Fruit fly (Drosophila melanogaster) whole organism, embryonic: ENCODE data around the gene Tpr2.

Source experiments
- Atf6 ChIP-seq: fragments of 200-800 bp; sonication (Bioruptor generic); IDR thresholded peaks from 2 replicates; pipeline ENCODE4 v1.3.6; 2022; ENCODE audit warnings: missing biosample characterization, missing genetic modification characterization
- Bdp1 ChIP-seq: fragments of 200-800 bp; sonication (Bioruptor generic); optimal IDR thresholded peaks from 3 replicates; lab custom pipeline; 2016; ENCODE audit warnings: missing biosample characterization, missing genetic modification characterization
- Blimp-1 ChIP-seq: fragments of 200-800 bp; sonication (Bioruptor generic); optimal IDR thresholded peaks from 3 replicates; lab custom pipeline; 2018; ENCODE audit warnings: missing biosample characterization, missing genetic modification characterization, mild to moderate bottlenecking, moderate library complexity, missing genetic modification reagents
- CG10321 ChIP-seq: fragments of 200-800 bp; sonication (Bioruptor generic); IDR thresholded peaks from 2 replicates; pipeline ENCODE4 v1.3.6; 2022; ENCODE audit warnings: missing biosample characterization, missing genetic modification characterization
- CG10959 ChIP-seq: fragments of 200-800 bp; sonication (Bioruptor generic); IDR thresholded peaks from 2 replicates; pipeline ENCODE4 v1.3.6; 2022; ENCODE audit warnings: missing biosample characterization, missing genetic modification characterization
- CG12104 ChIP-seq: fragments of 200-800 bp; sonication (Bioruptor generic); optimal IDR thresholded peaks from 3 replicates; lab custom pipeline; 2016; ENCODE audit warnings: missing biosample characterization, missing genetic modification characterization
- CG14050 ChIP-seq: fragments of 200-800 bp; sonication (Bioruptor generic); IDR thresholded peaks from 3 replicates; pipeline ENCODE4 v1.3.6; 2022; ENCODE audit warnings: missing biosample characterization, missing genetic modification characterization
- CG15269 ChIP-seq: fragments of 200-800 bp; sonication (Bioruptor generic); optimal IDR thresholded peaks from 2 replicates; lab custom pipeline; 2018; ENCODE audit warnings: missing biosample characterization, mild to moderate bottlenecking, missing genetic modification characterization, moderate library complexity
- CG16813 ChIP-seq: fragments of 200-800 bp; sonication (Bioruptor generic); IDR thresholded peaks from 3 replicates; pipeline ENCODE4 v1.3.6; 2022; ENCODE audit warnings: missing biosample characterization, missing genetic modification characterization; ENCODE audit not compliant: partially characterized antibody
- CG17568 ChIP-seq: fragments of 200-800 bp; sonication (Bioruptor generic); optimal IDR thresholded peaks from 2 replicates; lab custom pipeline; 2018; ENCODE audit warnings: missing biosample characterization, mild to moderate bottlenecking, missing genetic modification characterization, moderate library complexity
- CG30020 ChIP-seq: fragments of 200-800 bp; optimal IDR thresholded peaks from 2 replicates; lab custom pipeline; 2019; ENCODE audit warnings: missing biosample characterization, mild to moderate bottlenecking, missing genetic modification characterization, moderate library complexity
- CG3163 ChIP-seq: fragments of 200-800 bp; sonication (Bioruptor generic); optimal IDR thresholded peaks from 3 replicates; lab custom pipeline; 2016; ENCODE audit warnings: missing biosample characterization, missing genetic modification characterization
- CG32532 ChIP-seq: fragments of 200-800 bp; sonication (Bioruptor generic); IDR thresholded peaks from 2 replicates; pipeline ENCODE4 v1.3.6; 2022; ENCODE audit warnings: missing biosample characterization, missing genetic modification characterization
- CG4404 ChIP-seq: fragments of 200-800 bp; sonication (Bioruptor generic); IDR thresholded peaks from 2 replicates; pipeline ENCODE4 v1.3.6; 2022; ENCODE audit warnings: missing biosample characterization, missing genetic modification characterization
- CG6683 ChIP-seq: fragments of 200-800 bp; sonication (Bioruptor generic); optimal IDR thresholded peaks from 2 replicates; lab custom pipeline; 2017; ENCODE audit warnings: missing biosample characterization, mild to moderate bottlenecking, missing genetic modification characterization, missing genetic modification reagents
- CG7745 ChIP-seq: fragments of 200-800 bp; sonication (Bioruptor generic); optimal IDR thresholded peaks from 2 replicates; lab custom pipeline; 2018; ENCODE audit warnings: missing biosample characterization, mild to moderate bottlenecking, missing genetic modification characterization, moderate library complexity
- CG7987 ChIP-seq: fragments of 200-800 bp; sonication (Bioruptor generic); optimal IDR thresholded peaks from 2 replicates; lab custom pipeline; 2018; ENCODE audit warnings: missing biosample characterization, mild to moderate bottlenecking, missing genetic modification characterization, moderate library complexity
- CG8388 ChIP-seq: fragments of 200-800 bp; sonication (Bioruptor generic); optimal IDR thresholded peaks from 2 replicates; lab custom pipeline; 2019; ENCODE audit warnings: missing biosample characterization, mild to moderate bottlenecking, missing genetic modification characterization, moderate library complexity
- CG9727 ChIP-seq: fragments of 200-800 bp; sonication (Bioruptor generic); optimal IDR thresholded peaks from 3 replicates; lab custom pipeline; 2017; ENCODE audit warnings: missing biosample characterization, mild to moderate bottlenecking, missing genetic modification characterization
- CG9797 ChIP-seq: fragments of 200-800 bp; sonication (Bioruptor generic); optimal IDR thresholded peaks from 3 replicates; lab custom pipeline; 2018; ENCODE audit warnings: missing biosample characterization, mild to moderate bottlenecking, missing genetic modification characterization
- CG9817 ChIP-seq: fragments of 200-800 bp; sonication (Bioruptor generic); optimal IDR thresholded peaks from 2 replicates; lab custom pipeline; 2018; ENCODE audit warnings: missing biosample characterization, mild to moderate bottlenecking, missing genetic modification characterization, moderate library complexity
- Dip2 ChIP-seq: fragments of 200-800 bp; sonication (Bioruptor generic); IDR thresholded peaks from 2 replicates; pipeline ENCODE4 v1.3.6; 2022; ENCODE audit warnings: missing biosample characterization, missing genetic modification characterization
- Dp ChIP-seq: fragments of 200-800 bp; sonication (Bioruptor generic); optimal IDR thresholded peaks from 2 replicates; lab custom pipeline; 2018; ENCODE audit warnings: missing biosample characterization, mild to moderate bottlenecking, missing genetic modification characterization, moderate library complexity
- HHEX ChIP-seq: fragments of 200-800 bp; sonication (Bioruptor generic); optimal IDR thresholded peaks from 3 replicates; lab custom pipeline; 2017; ENCODE audit warnings: missing biosample characterization, mild to moderate bottlenecking, missing genetic modification characterization, missing genetic modification reagents
- Hmx ChIP-seq: fragments of 200-800 bp; sonication (Bioruptor generic); optimal IDR thresholded peaks from 2 replicates; lab custom pipeline; 2016; ENCODE audit warnings: missing biosample characterization, missing genetic modification characterization
- Jarid2 ChIP-seq: fragments of 200-800 bp; sonication (Bioruptor generic); optimal IDR thresholded peaks from 3 replicates; lab custom pipeline; 2017; ENCODE audit warnings: mild to moderate bottlenecking, missing biosample characterization, missing genetic modification reagents, missing genetic modification characterization
- Max ChIP-seq: fragments of 200-800 bp; sonication (Bioruptor generic); optimal IDR thresholded peaks from 2 replicates; lab custom pipeline; 2016; ENCODE audit warnings: missing biosample characterization, mild to moderate bottlenecking, missing genetic modification characterization
- NK7.1 ChIP-seq: fragments of 200-800 bp; sonication (Bioruptor generic); optimal IDR thresholded peaks from 3 replicates; lab custom pipeline; 2016; ENCODE audit warnings: missing biosample characterization, missing genetic modification characterization
- Neu2 ChIP-seq: fragments of 200-800 bp; sonication (Bioruptor generic); optimal IDR thresholded peaks from 3 replicates; lab custom pipeline; 2016; ENCODE audit warnings: missing biosample characterization, missing genetic modification characterization, borderline replicate concordance
- Sry-δ ChIP-seq: fragments of 200-800 bp; sonication (Bioruptor generic); optimal IDR thresholded peaks from 2 replicates; lab custom pipeline; 2016; ENCODE audit warnings: missing biosample characterization, missing genetic modification characterization
- TFAM ChIP-seq: fragments of 200-800 bp; sonication (Bioruptor generic); optimal IDR thresholded peaks from 2 replicates; lab custom pipeline; 2017; ENCODE audit warnings: missing biosample characterization, missing genetic modification characterization, inconsistent platforms
- Tbp ChIP-seq: fragments of >200 bp; optimal IDR thresholded peaks from 2 replicates; lab custom pipeline; 2018; ENCODE audit warnings: missing biosample characterization, missing genetic modification characterization
- Trl ChIP-seq, 3 experiments: fragments of >200 bp in 2 of 3; fragments of 200-800 bp in 1 of 3; sonication (Bioruptor generic) in 1 of 3; optimal IDR thresholded peaks; 2 replicates in 1 of 3; 3 replicates in 2 of 3; lab custom pipeline; 2016 to 2017; ENCODE audit warnings: missing biosample characterization in 1 of 3, missing genetic modification characterization in 1 of 3
- Xbp1 ChIP-seq: fragments of 200-800 bp; sonication (Bioruptor generic); optimal IDR thresholded peaks from 3 replicates; lab custom pipeline; 2016; ENCODE audit warnings: missing biosample characterization, mild to moderate bottlenecking, missing genetic modification characterization
- bowl ChIP-seq: fragments of 200-800 bp; sonication (Bioruptor generic); IDR thresholded peaks from 2 replicates; pipeline ENCODE4 v1.3.6; 2022; ENCODE audit warnings: missing biosample characterization, missing genetic modification characterization
- caup ChIP-seq: fragments of 200-800 bp; sonication (Bioruptor generic); optimal IDR thresholded peaks from 3 replicates; lab custom pipeline; 2017; ENCODE audit warnings: missing biosample characterization, mild to moderate bottlenecking, missing genetic modification characterization, moderate library complexity; ENCODE audit not compliant: severe bottlenecking
- chm ChIP-seq: fragments of 200-800 bp; sonication (Bioruptor generic); IDR thresholded peaks from 2 replicates; pipeline ENCODE4 v1.3.6; 2022; ENCODE audit warnings: missing biosample characterization, missing genetic modification characterization
- ci ChIP-seq: fragments of 200-800 bp; sonication (Bioruptor generic); IDR thresholded peaks from 3 replicates; pipeline ENCODE4 v1.3.6; 2022; ENCODE audit warnings: missing biosample characterization, missing genetic modification characterization
- cwo ChIP-seq: fragments of 200-800 bp; sonication (Bioruptor generic); optimal IDR thresholded peaks from 3 replicates; lab custom pipeline; 2017; ENCODE audit warnings: missing biosample characterization, missing genetic modification characterization, mild to moderate bottlenecking, moderate library complexity, missing genetic modification reagents
- da ChIP-seq: fragments of 200-800 bp; sonication (Bioruptor generic); optimal IDR thresholded peaks from 2 replicates; lab custom pipeline; 2016; ENCODE audit warnings: missing biosample characterization, missing genetic modification characterization
- dm ChIP-seq: fragments of 200-800 bp; sonication (Bioruptor generic); optimal IDR thresholded peaks from 3 replicates; lab custom pipeline; 2016; ENCODE audit warnings: missing biosample characterization, missing genetic modification characterization
- gsb ChIP-seq: fragments of 200-800 bp; sonication (Bioruptor generic); IDR thresholded peaks from 2 replicates; pipeline ENCODE4 v1.3.6; 2022; ENCODE audit warnings: missing biosample characterization, missing genetic modification characterization
- hb ChIP-seq: fragments of 200-800 bp; sonication (Bioruptor generic); IDR thresholded peaks from 3 replicates; pipeline ENCODE4 v1.3.6; 2022; ENCODE audit warnings: missing biosample characterization, missing genetic modification characterization; ENCODE audit not compliant: partially characterized antibody
- hbn ChIP-seq: fragments of 200-800 bp; sonication (Bioruptor generic); IDR thresholded peaks from 2 replicates; pipeline ENCODE4 v1.3.6; 2022; ENCODE audit warnings: missing biosample characterization, missing genetic modification characterization; ENCODE audit not compliant: partially characterized antibody
- tna ChIP-seq: fragments of 200-800 bp; sonication (Bioruptor generic); IDR thresholded peaks from 2 replicates; pipeline ENCODE4 v1.3.6; 2022; ENCODE audit warnings: missing biosample characterization, missing genetic modification characterization; ENCODE audit not compliant: partially characterized antibody
- toy ChIP-seq: fragments of 200-800 bp; sonication (Bioruptor generic); IDR thresholded peaks from 2 replicates; pipeline ENCODE4 v1.3.6; 2022; ENCODE audit warnings: missing biosample characterization, missing genetic modification characterization
- tup ChIP-seq: fragments of 200-800 bp; sonication (Bioruptor generic); optimal IDR thresholded peaks from 2 replicates; lab custom pipeline; 2016; ENCODE audit warnings: missing biosample characterization, mild to moderate bottlenecking, missing genetic modification characterization, moderate library complexity
- unpg ChIP-seq: fragments of 200-800 bp; sonication (Bioruptor generic); optimal IDR thresholded peaks from 3 replicates; lab custom pipeline; 2018; ENCODE audit warnings: missing biosample characterization, mild to moderate bottlenecking, missing genetic modification characterization, moderate library complexity
- wek ChIP-seq: fragments of 200-800 bp; sonication (Bioruptor generic); optimal IDR thresholded peaks from 3 replicates; lab custom pipeline; 2018; ENCODE audit warnings: missing biosample characterization, mild to moderate bottlenecking, missing genetic modification characterization, moderate library complexity

Tpr2 gene

dm6 chr2L:16548418-16549108 lies 57.2 kb downstream of the Tpr2 start (continued):
- no peak for TF ChIP-seq HHEX (GFP tag; lab: Kevin White, UChicago)
- TF ChIP-seq Atf6 (GFP tag; lab: Robert Waterston, UW), result peak; percentile 12; the same call in 1 of the 2 replicates
- TF ChIP-seq dm, result no peak
- TF ChIP-seq Sry-δ (GFP tag; lab: Kevin White, UChicago), result no peak
- TF ChIP-seq CG10321 (GFP tag; lab: Robert Waterston, UW), result no peak
- TF ChIP-seq Jarid2, result no peak
- no peak for TF ChIP-seq Neu2 (GFP tag; lab: Kevin White, UChicago)
- TF ChIP-seq wek (GFP tag; lab: Kevin White, UChicago), result no peak
- TF ChIP-seq CG9817, result no peak
- TF ChIP-seq CG6683 (GFP tag; lab: Kevin White, UChicago), result no peak
- TF ChIP-seq hbn (GFP tag; lab: Robert Waterston, UW), result no peak
- no peak for TF ChIP-seq Dp (GFP tag; lab: Kevin White, UChicago)
- TF ChIP-seq TFAM (GFP tag; lab: Kevin White, UChicago), result no peak
- no peak for TF ChIP-seq CG15269
- TF ChIP-seq CG8388, result peak; percentile 72
- TF ChIP-seq Xbp1 (GFP tag; lab: Kevin White, UChicago), result peak; percentile 20
- TF ChIP-seq Blimp-1, result no peak
- peak; percentile 58 for TF ChIP-seq CG9727 (GFP tag; lab: Kevin White, UChicago)
- TF ChIP-seq tna (GFP tag; lab: Robert Waterston, UW), result no peak
- no peak for TF ChIP-seq Tbp (GFP tag; lab: Kevin White, UChicago)
- no peak for TF ChIP-seq CG32532
- TF ChIP-seq gsb (GFP tag; lab: Robert Waterston, UW), result no peak
- no peak for TF ChIP-seq CG7745 (tag; lab: Kevin White, UChicago)
- no peak for TF ChIP-seq Max (GFP tag; lab: Kevin White, UChicago)
- TF ChIP-seq Trl (optimal IDR thresholded peaks at IDR 0.05; lab: Kevin White, UChicago), result peak in 1 of 2 experiments; percentile 7
- TF ChIP-seq Trl (GFP tag; optimal IDR thresholded peaks at IDR 0.05; lab: Kevin White, UChicago), result no peak
- TF ChIP-seq CG4404, result no peak
- no peak for TF ChIP-seq Hmx (GFP tag; lab: Kevin White, UChicago)
- no peak for TF ChIP-seq CG30020 (tag; lab: Kevin White, UChicago)
- TF ChIP-seq toy, result no peak
- TF ChIP-seq CG9797 (GFP tag; lab: Kevin White, UChicago), result no peak
- TF ChIP-seq ci (GFP tag; lab: Robert Waterston, UW), result no peak
- no peak for TF ChIP-seq CG7987 (GFP tag; lab: Kevin White, UChicago)
- TF ChIP-seq Bdp1, result no peak
- no peak for TF ChIP-seq hb (GFP tag; lab: Robert Waterston, UW)
- TF ChIP-seq CG12104 (GFP tag; lab: Kevin White, UChicago), result no peak
- TF ChIP-seq CG17568, result no peak
- TF ChIP-seq CG14050 (GFP tag; lab: Robert Waterston, UW), result no peak
- peak; percentile 38 for TF ChIP-seq caup (GFP tag; lab: Kevin White, UChicago)
- TF ChIP-seq CG3163 (GFP tag; lab: Kevin White, UChicago), result no peak
- TF ChIP-seq CG10959 (GFP tag; lab: Robert Waterston, UW), result no peak
- TF ChIP-seq chm (GFP tag; lab: Robert Waterston, UW), result no peak
- no peak for TF ChIP-seq CG16813 (GFP tag; lab: Robert Waterston, UW)
- TF ChIP-seq cwo (GFP tag; lab: Kevin White, UChicago), result peak; percentile 43
- no peak for TF ChIP-seq unpg (GFP tag; lab: Kevin White, UChicago)
- TF ChIP-seq tup, result no peak
- TF ChIP-seq NK7.1 (GFP tag; lab: Kevin White, UChicago), result no peak
- no peak for TF ChIP-seq da (GFP tag; lab: Kevin White, UChicago)
- no peak for TF ChIP-seq bowl (GFP tag; lab: Robert Waterston, UW)
- TF ChIP-seq Dip2 (GFP tag; lab: Robert Waterston, UW), result no peak
